Worm (Caenorhabditis elegans) whole organism, L4/young adult: ENCODE results near the gene srd-31.

ENCODE experiments used
- W03F9.2 ChIP-seq: fragments of 150-350 bp; optimal IDR thresholded peaks from 2 replicates; lab custom pipeline; 2014; ENCODE audit warnings: missing biosample characterization, missing genetic modification characterization
- him-1 ChIP-seq: sonication (generic microtip); optimal IDR thresholded peaks from 2 replicates; lab custom pipeline; 2016; ENCODE audit warnings: missing genotype, missing genetic modification reagents, missing genetic modification characterization, missing compliant biosample characterization

DNA sequence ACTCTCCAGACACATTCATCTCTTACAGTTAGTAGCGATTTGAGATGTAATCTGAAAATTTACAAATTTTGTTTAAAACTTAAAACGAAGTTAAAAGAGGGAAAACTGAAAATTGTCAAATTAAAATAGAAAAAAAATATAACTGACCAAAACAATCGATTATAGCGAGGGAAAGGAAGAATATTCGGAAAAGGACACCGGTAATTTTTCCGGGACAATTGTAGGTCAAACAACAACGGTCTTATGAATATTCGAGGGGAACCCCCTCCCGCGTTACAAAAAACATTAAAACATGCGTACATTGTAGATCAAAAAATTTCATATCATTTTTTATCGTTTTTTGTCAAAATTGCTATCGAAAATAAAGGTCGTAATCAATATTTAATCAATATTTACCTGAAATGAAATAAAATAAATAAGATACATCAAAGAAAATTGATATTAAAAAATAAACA lies 12.5 kb downstream of the srd-31 start, which contains the start of gene C50E3.12:
- no peak for TF ChIP-seq him-1
- TF ChIP-seq W03F9.2 (tag; lab: Kevin White, UChicago): no peak
